Fruit fly (Drosophila melanogaster): ENCODE measurements around the gene Gen.
A peak's percentile ranks its signal among the peaks of the same experiment; 100 is the strongest.

Gen gene

dm6 chr3L:5152354-5152806 lies at the start of gene Gen, which contains the start of gene Srp54k:
Gen (minus strand) TSS chr3L:5152376.
Srp54k (plus strand) TSS chr3L:5152678.
- no peak for TF ChIP-seq CG8478 (optimal IDR thresholded peaks at IDR 0.05)
- TF ChIP-seq CTCF (optimal IDR thresholded peaks at IDR 0.05) = no peak

- no peak for TF ChIP-seq CG8478 (optimal IDR thresholded peaks at IDR 0.05)
- TF ChIP-seq CTCF (optimal IDR thresholded peaks at IDR 0.05) = peak; percentile 52 to 61
Measured at dm6 chr3L:5201767-5202166, 49.6 kb upstream of the Gen start.

- TF ChIP-seq CTCF (optimal IDR thresholded peaks at IDR 0.05) (no peak), CG8478 (optimal IDR thresholded peaks at IDR 0.05) (no peak)
Measured at dm6 chr3L:5188402-5188801, 36.2 kb upstream of the Gen start.

- TF ChIP-seq CG8478 (optimal IDR thresholded peaks at IDR 0.05) (no peak), CTCF (optimal IDR thresholded peaks at IDR 0.05) (no peak)
Measured at dm6 chr3L:5187572-5187934, 35.4 kb upstream of the Gen start.

dm6 chr3L:5186807-5187571 lies 34.8 kb upstream of the Gen start:
- TF ChIP-seq CG8478 (optimal IDR thresholded peaks at IDR 0.05) (no peak), CTCF (optimal IDR thresholded peaks at IDR 0.05) (no peak)

dm6 chr3L:5184860-5185639 lies 32.9 kb upstream of the Gen start:
- no peak for TF ChIP-seq CTCF (optimal IDR thresholded peaks at IDR 0.05)

dm6 chr3L:5184502-5184859 lies 32.3 kb upstream of the Gen start:
- TF ChIP-seq CTCF (optimal IDR thresholded peaks at IDR 0.05) (no peak), CG8478 (optimal IDR thresholded peaks at IDR 0.05) (no peak)

- TF ChIP-seq CG8478 (optimal IDR thresholded peaks at IDR 0.05) (no peak), CTCF (optimal IDR thresholded peaks at IDR 0.05) (no peak)
Measured at dm6 chr3L:5183662-5184061, 31.5 kb upstream of the Gen start.

dm6 chr3L:5182994-5183566 lies 30.9 kb upstream of the Gen start:
- TF ChIP-seq CTCF (optimal IDR thresholded peaks at IDR 0.05) (no peak), CG8478 (optimal IDR thresholded peaks at IDR 0.05) (no peak)

- TF ChIP-seq CTCF (optimal IDR thresholded peaks at IDR 0.05) (no peak), CG8478 (optimal IDR thresholded peaks at IDR 0.05) (no peak)
Measured at dm6 chr3L:5182255-5182993, 30.2 kb upstream of the Gen start.

- TF ChIP-seq CTCF (optimal IDR thresholded peaks at IDR 0.05) (no peak), CG8478 (optimal IDR thresholded peaks at IDR 0.05) (no peak)
Measured at dm6 chr3L:5180968-5181612, 28.9 kb upstream of the Gen start.

- TF ChIP-seq CG8478 (optimal IDR thresholded peaks at IDR 0.05) = no peak
- TF ChIP-seq CTCF (optimal IDR thresholded peaks at IDR 0.05) = no peak
Measured at dm6 chr3L:5180179-5180578, 28.0 kb upstream of the Gen start.

dm6 chr3L:5178903-5179302 lies 26.7 kb upstream of the Gen start:
- TF ChIP-seq CTCF (optimal IDR thresholded peaks at IDR 0.05) = no peak
- TF ChIP-seq CG8478 (optimal IDR thresholded peaks at IDR 0.05) = no peak

- TF ChIP-seq CTCF (optimal IDR thresholded peaks at IDR 0.05) = no peak
- no peak for TF ChIP-seq CG8478 (optimal IDR thresholded peaks at IDR 0.05)
Measured at dm6 chr3L:5176789-5177188, 24.6 kb upstream of the Gen start.

- TF ChIP-seq CTCF (optimal IDR thresholded peaks at IDR 0.05) (no peak), CG8478 (optimal IDR thresholded peaks at IDR 0.05) (no peak)
Measured at dm6 chr3L:5176071-5176470, 23.9 kb upstream of the Gen start.

Data from S2 (cell line).